Worm (Caenorhabditis elegans): ENCODE data around the gene ZK1321.1.

DNA sequence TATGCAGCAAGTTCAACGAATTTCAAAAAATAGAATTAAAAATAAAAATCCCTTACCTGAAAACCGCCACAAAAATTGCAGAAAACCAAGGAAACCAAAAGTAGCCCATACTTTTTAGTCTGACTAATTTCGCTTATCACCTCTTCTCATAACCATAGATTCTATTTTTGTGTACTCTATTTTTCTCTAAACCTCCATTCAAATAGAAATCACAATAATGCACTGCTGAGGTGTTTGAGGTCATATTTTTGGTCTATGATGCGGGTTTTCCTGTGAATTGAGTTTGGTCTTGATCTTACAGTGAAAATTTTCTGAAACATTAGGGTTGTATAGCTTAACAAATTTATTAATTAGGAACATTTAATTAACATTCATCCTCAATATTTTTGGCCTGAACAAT lies 28.0 kb downstream of the ZK1321.1 start, which contains the start of gene cyp-13A1:
- TF ChIP-seq ref-1 (GFP tag; conservative IDR thresholded peaks at IDR 0.05) = no peak
- TF ChIP-seq T22C8.4 (GFP tag; IDR thresholded peaks at IDR 0.05) = no peak
- no peak for TF ChIP-seq med-1 (GFP tag; optimal IDR thresholded peaks at IDR 0.05; ENCODE audit: insufficient read depth)
- TF ChIP-seq flt-1 (GFP tag; IDR thresholded peaks at IDR 0.05) = no peak
- TF ChIP-seq ztf-23 (GFP tag; IDR thresholded peaks at IDR 0.05) = no peak
- TF ChIP-seq tab-1 (GFP tag; IDR thresholded peaks at IDR 0.05) = no peak
